Fruit fly (Drosophila melanogaster) whole organism, wandering third instar larva: ENCODE measurements around the gene CG43293.

Experiments used
- Abd-B ChIP-seq: fragments of >200 bp; optimal IDR thresholded peaks from 2 replicates; lab custom pipeline; 2017; ENCODE audit warnings: missing biosample characterization, missing genetic modification characterization
- CG32264 ChIP-seq: fragments of 200-800 bp; sonication (Bioruptor generic); optimal IDR thresholded peaks from 2 replicates; lab custom pipeline; 2016; ENCODE audit warnings: missing biosample characterization, missing genetic modification characterization
- CG9705 ChIP-seq: fragments of 200-800 bp; sonication (Bioruptor generic); optimal IDR thresholded peaks from 2 replicates; lab custom pipeline; 2018; ENCODE audit warnings: missing biosample characterization, mild to moderate bottlenecking, missing genetic modification characterization
- CrebA ChIP-seq: fragments of 200-800 bp; sonication (Bioruptor generic); optimal IDR thresholded peaks from 2 replicates; lab custom pipeline; 2016; ENCODE audit warnings: missing biosample characterization, mild to moderate bottlenecking, missing genetic modification characterization, borderline replicate concordance
- Dfd ChIP-seq: fragments of >200 bp; optimal IDR thresholded peaks from 2 replicates; lab custom pipeline; 2017; ENCODE audit warnings: missing biosample characterization, missing genetic modification characterization
- Dif ChIP-seq: fragments of 200-275, 200-300 bp; sonication (Bioruptor generic); optimal IDR thresholded peaks from 2 replicates; lab custom pipeline; 2018; ENCODE audit warnings: missing biosample characterization, missing genetic modification characterization; ENCODE audit not compliant: partially characterized antibody
- GATAd ChIP-seq: sonication (Bioruptor generic); optimal IDR thresholded peaks from 2 replicates; lab custom pipeline; 2016; ENCODE audit warnings: missing biosample characterization, missing genetic modification characterization
- HLH106 ChIP-seq: fragments of 200-800 bp; optimal IDR thresholded peaks from 3 replicates; lab custom pipeline; 2019; ENCODE audit warnings: missing biosample characterization, mild to moderate bottlenecking, missing genetic modification characterization, moderate library complexity
- Hnf4 ChIP-seq: fragments of 200-800 bp; sonication (Bioruptor generic); optimal IDR thresholded peaks from 2 replicates; lab custom pipeline; 2016; ENCODE audit warnings: missing biosample characterization, mild to moderate bottlenecking, missing genetic modification characterization
- Hr78 ChIP-seq: fragments of >200 bp; optimal IDR thresholded peaks from 2 replicates; lab custom pipeline; 2017; ENCODE audit warnings: missing biosample characterization, missing genetic modification characterization
- Hr83 ChIP-seq: fragments of 200-300 bp; sonication (Bioruptor generic); optimal IDR thresholded peaks from 2 replicates; lab custom pipeline; 2016; ENCODE audit warnings: missing biosample characterization, mild to moderate bottlenecking, missing genetic modification characterization, moderate library complexity; ENCODE audit not compliant: poor library complexity, severe bottlenecking
- Jra ChIP-seq: sonication (Bioruptor generic); optimal IDR thresholded peaks from 2 replicates; lab custom pipeline; 2016; ENCODE audit warnings: missing biosample characterization, missing genetic modification characterization
- Mio ChIP-seq: sonication (Bioruptor generic); optimal IDR thresholded peaks from 2 replicates; lab custom pipeline; 2016; ENCODE audit warnings: missing biosample characterization, missing genetic modification characterization
- Myc ChIP-seq: fragments of >200 bp; optimal IDR thresholded peaks from 2 replicates; lab custom pipeline; 2017
- N ChIP-seq: fragments of >200 bp; optimal IDR thresholded peaks from 2 replicates; lab custom pipeline; 2018; ENCODE audit warnings: missing biosample characterization, missing external identifiers, missing genetic modification characterization
- OdsH ChIP-seq: fragments of 200-800 bp; sonication (Bioruptor generic); optimal IDR thresholded peaks from 2 replicates; lab custom pipeline; 2016; ENCODE audit warnings: missing biosample characterization, mild to moderate bottlenecking, missing genetic modification characterization
- Rel ChIP-seq, 2 experiments: fragments of 200-800 bp; sonication (Bioruptor generic) in 1 of 2; optimal IDR thresholded peaks; 2 replicates in 1 of 2; 3 replicates in 1 of 2; lab custom pipeline; 2016 to 2019; ENCODE audit warnings: mild to moderate bottlenecking in 2 of 2, missing biosample characterization in 2 of 2, missing genetic modification characterization in 2 of 2, moderate library complexity in 1 of 2
- Sp1 ChIP-seq: fragments of 200-800 bp; sonication (Bioruptor generic); optimal IDR thresholded peaks from 3 replicates; lab custom pipeline; 2019; ENCODE audit warnings: missing biosample characterization, mild to moderate bottlenecking, missing genetic modification characterization, moderate library complexity
- Vsx2 ChIP-seq: fragments of 200-300, 225-300 bp; sonication (Bioruptor generic); optimal IDR thresholded peaks from 2 replicates; lab custom pipeline; 2018; ENCODE audit warnings: missing biosample characterization, missing genetic modification characterization; ENCODE audit not compliant: partially characterized antibody
- br ChIP-seq: fragments of 200-800 bp; sonication (Bioruptor generic); optimal IDR thresholded peaks from 2 replicates; lab custom pipeline; 2016; ENCODE audit warnings: missing biosample characterization, missing genetic modification characterization
- brk ChIP-seq: fragments of 200-800 bp; sonication (Bioruptor generic); optimal IDR thresholded peaks from 2 replicates; lab custom pipeline; 2016; ENCODE audit warnings: missing biosample characterization, mild to moderate bottlenecking, missing genetic modification characterization
- dl ChIP-seq, 2 experiments: fragments of 175-275, 200-275 bp in 1 of 2; fragments of 200-275 bp in 1 of 2; sonication (Bioruptor generic); optimal IDR thresholded peaks; lab custom pipeline; 2018; ENCODE audit warnings: mild to moderate bottlenecking in 2 of 2, missing biosample characterization in 2 of 2, missing genetic modification characterization in 2 of 2, moderate library complexity in 2 of 2; ENCODE audit not compliant: partially characterized antibody in 2 of 2, insufficient read depth in 1 of 2
- dmrt93B ChIP-seq: fragments of 200-800 bp; sonication (Bioruptor generic); optimal IDR thresholded peaks from 2 replicates; lab custom pipeline; 2018; ENCODE audit warnings: missing biosample characterization, mild to moderate bottlenecking, missing genetic modification characterization
- dsf ChIP-seq: sonication (Bioruptor generic); optimal IDR thresholded peaks from 2 replicates; lab custom pipeline; 2016; ENCODE audit warnings: missing biosample characterization, missing genetic modification characterization, borderline replicate concordance
- ey ChIP-seq: fragments of 200-800 bp; sonication (Bioruptor generic); optimal IDR thresholded peaks from 2 replicates; lab custom pipeline; 2016; ENCODE audit warnings: missing biosample characterization, missing genetic modification characterization
- foxo ChIP-seq, 2 experiments: fragments of 200-800 bp; sonication (Bioruptor generic); optimal IDR thresholded peaks; 2 replicates in 1 of 2; 3 replicates in 1 of 2; lab custom pipeline; 2016 to 2017; ENCODE audit warnings: missing biosample characterization in 2 of 2, missing genetic modification characterization in 2 of 2
- fru ChIP-seq: fragments of 200-800 bp; sonication (Bioruptor generic); optimal IDR thresholded peaks from 3 replicates; lab custom pipeline; 2016; ENCODE audit warnings: missing biosample characterization, mild to moderate bottlenecking, missing genetic modification characterization
- h ChIP-seq: fragments of 200-800 bp; sonication (Bioruptor generic); optimal IDR thresholded peaks from 3 replicates; lab custom pipeline; 2016; ENCODE audit warnings: missing biosample characterization, mild to moderate bottlenecking, missing genetic modification characterization
- jim ChIP-seq: fragments of 175-275, 200-325 bp; sonication (Bioruptor generic); optimal IDR thresholded peaks from 2 replicates; lab custom pipeline; 2016; ENCODE audit warnings: missing biosample characterization, mild to moderate bottlenecking, missing genetic modification characterization
- lola ChIP-seq: fragments of >200 bp; optimal IDR thresholded peaks from 2 replicates; lab custom pipeline; 2017; ENCODE audit warnings: missing biosample characterization, missing genetic modification characterization
- pan ChIP-seq: fragments of >200 bp; optimal IDR thresholded peaks from 2 replicates; lab custom pipeline; 2017
- psq ChIP-seq: fragments of 200-800 bp; sonication (Bioruptor generic); optimal IDR thresholded peaks from 3 replicates; lab custom pipeline; 2017; ENCODE audit warnings: missing biosample characterization, mild to moderate bottlenecking, missing genetic modification characterization, moderate library complexity
- rgr ChIP-seq: fragments of 200-800 bp; sonication (Bioruptor generic); optimal IDR thresholded peaks from 3 replicates; lab custom pipeline; 2016; ENCODE audit warnings: missing biosample characterization, mild to moderate bottlenecking, missing genetic modification characterization
- sage ChIP-seq: fragments of 200-800 bp; sonication (Bioruptor generic); optimal IDR thresholded peaks from 2 replicates; lab custom pipeline; 2016; ENCODE audit warnings: missing biosample characterization, mild to moderate bottlenecking, missing genetic modification characterization
- sv ChIP-seq: fragments of 200-800 bp; sonication (Bioruptor generic); optimal IDR thresholded peaks from 3 replicates; lab custom pipeline; 2016; ENCODE audit warnings: missing biosample characterization, missing genetic modification characterization
- tai ChIP-seq: sonication (Bioruptor generic); optimal IDR thresholded peaks from 2 replicates; lab custom pipeline; 2016; ENCODE audit warnings: missing biosample characterization, missing genetic modification characterization
- usp ChIP-seq: fragments of >200 bp; optimal IDR thresholded peaks from 2 replicates; lab custom pipeline; 2017; ENCODE audit warnings: missing biosample characterization, missing genetic modification characterization
- woc ChIP-seq: sonication (Bioruptor generic); optimal IDR thresholded peaks from 2 replicates; lab custom pipeline; 2016; ENCODE audit warnings: missing biosample characterization, mild to moderate bottlenecking, missing genetic modification characterization

The CG43293 gene

dm6 chr3L:6184884-6185438, at the start of gene CG43293, which contains the start of gene D19B:
TSS of gene CG43293 (plus strand) at chr3L:6185189.
TSS of gene D19B (minus strand) at chr3L:6184920.
- no peak for TF ChIP-seq tai (GFP tag; lab: Kevin White, UChicago)
- TF ChIP-seq Jra (GFP tag; lab: Kevin White, UChicago): no peak
- peak; percentile 91 for TF ChIP-seq woc (GFP tag; lab: Kevin White, UChicago)
- peak in 1 of 2 experiments; percentile 91 for TF ChIP-seq foxo (GFP tag; optimal IDR thresholded peaks at IDR 0.05; lab: Kevin White, UChicago)
- TF ChIP-seq Dfd (GFP tag; lab: Kevin White, UChicago): no peak
- peak; percentile 74 for TF ChIP-seq Sp1
- peak; percentile 79 for TF ChIP-seq sv
- TF ChIP-seq usp (GFP tag; lab: Kevin White, UChicago): no peak
- TF ChIP-seq Vsx2: no peak
- TF ChIP-seq Rel (GFP tag; optimal IDR thresholded peaks at IDR 0.05; lab: Kevin White, UChicago): no peak
- TF ChIP-seq Rel (tag; optimal IDR thresholded peaks at IDR 0.05; lab: Kevin White, UChicago): peak; percentile 92
- TF ChIP-seq Hnf4 (GFP tag; lab: Kevin White, UChicago): no peak
- TF ChIP-seq CG32264 (GFP tag; lab: Kevin White, UChicago): peak; percentile 54
- TF ChIP-seq jim (GFP tag; lab: Kevin White, UChicago): peak; percentile 96
- no peak for TF ChIP-seq lola (GFP tag; lab: Kevin White, UChicago)
- TF ChIP-seq Mio (GFP tag; lab: Kevin White, UChicago): peak; percentile 3
- peak; percentile 80 for TF ChIP-seq ey (GFP tag; lab: Kevin White, UChicago)
- no peak for TF ChIP-seq brk
- TF ChIP-seq br (GFP tag; lab: Kevin White, UChicago): peak; percentile 82
- peak; percentile 77 for TF ChIP-seq HLH106 (tag; lab: Kevin White, UChicago)
- peak; percentile 47 for TF ChIP-seq dmrt93B (GFP tag; lab: Kevin White, UChicago)
- peak; percentile 85 for TF ChIP-seq psq (GFP tag; lab: Kevin White, UChicago)
- no peak for TF ChIP-seq Abd-B (GFP tag; lab: Kevin White, UChicago)
- no peak for TF ChIP-seq dl (GFP tag; optimal IDR thresholded peaks at IDR 0.05; lab: Kevin White, UChicago; ENCODE audit: insufficient read depth in 1 of 2, partially characterized antibody in 2 of 2)
- peak; percentile 87 for TF ChIP-seq h (GFP tag; lab: Kevin White, UChicago)
- no peak for TF ChIP-seq sage (GFP tag; lab: Kevin White, UChicago)
- TF ChIP-seq N (GFP tag; lab: Kevin White, UChicago): no peak
- no peak for TF ChIP-seq CrebA (GFP tag; lab: Kevin White, UChicago)
- TF ChIP-seq fru (GFP tag; lab: Kevin White, UChicago): peak; percentile 80
- TF ChIP-seq OdsH (GFP tag; lab: Kevin White, UChicago): peak; percentile 81
- peak; percentile 78 for TF ChIP-seq Myc (lab: Kevin White, UChicago)
- no peak for TF ChIP-seq dsf (GFP tag; lab: Kevin White, UChicago)
- TF ChIP-seq pan: no peak
- no peak for TF ChIP-seq Hr78 (GFP tag; lab: Kevin White, UChicago)
- peak; percentile 99 for TF ChIP-seq Hr83 (GFP tag; lab: Kevin White, UChicago)
- peak; percentile 93 for TF ChIP-seq rgr (GFP tag; lab: Kevin White, UChicago)
- TF ChIP-seq CG9705: peak; percentile 52
- peak; percentile 70 for TF ChIP-seq GATAd (GFP tag; lab: Kevin White, UChicago)
- peak; percentile 60 for TF ChIP-seq Dif (GFP tag; lab: Kevin White, UChicago)

dm6 chr3L:6136691-6137090, 48.3 kb upstream of the CG43293 start, which contains the start of gene Lcp65Af:
TSS of gene Lcp65Af (minus strand) at chr3L:6136791.
- TF ChIP-seq OdsH (GFP tag; lab: Kevin White, UChicago) (no peak), rgr (GFP tag; lab: Kevin White, UChicago) (no peak), Mio (GFP tag; lab: Kevin White, UChicago) (no peak)
